Worm (Caenorhabditis elegans): Measurements from ENCODE around the gene mxl-3.

The mxl-3 gene

ce11 chrX:13328868-13329267, 21.7 kb downstream of the mxl-3 start (continued):
- peak; percentile 89 for TF ChIP-seq sma-9 (GFP tag; optimal IDR thresholded peaks at IDR 0.05)
- no peak for TF ChIP-seq sma-9 (tag; optimal IDR thresholded peaks at IDR 0.05)
- TF ChIP-seq ztf-1 (GFP tag; conservative IDR thresholded peaks at IDR 0.05) = no peak
- peak; percentile 83 for TF ChIP-seq nhr-25 (tag; optimal IDR thresholded peaks at IDR 0.05)
- TF ChIP-seq lin-13 (GFP tag; optimal IDR thresholded peaks at IDR 0.05) = peak; percentile 64
- peak; percentile 94 for TF ChIP-seq C34F6.9 (tag; optimal IDR thresholded peaks at IDR 0.05)
- peak; percentile 87 for TF ChIP-seq unc-55 (GFP tag; optimal IDR thresholded peaks at IDR 0.05)
- peak; percentile 99 for TF ChIP-seq fos-1 (tag; optimal IDR thresholded peaks at IDR 0.05)
- peak; percentile 58 for TF ChIP-seq gmeb-1 (tag; optimal IDR thresholded peaks at IDR 0.05)
- TF ChIP-seq sem-4 (tag; optimal IDR thresholded peaks at IDR 0.05) = peak; percentile 80
- no peak for TF ChIP-seq skn-1 (tag; optimal IDR thresholded peaks at IDR 0.05)
- TF ChIP-seq blmp-1 (tag; optimal IDR thresholded peaks at IDR 0.05; ENCODE audit: insufficient read depth) = peak; percentile 69
- TF ChIP-seq dmd-4 (tag; optimal IDR thresholded peaks at IDR 0.05) = no peak
- TF ChIP-seq mdl-1 (tag; optimal IDR thresholded peaks at IDR 0.05) = peak; percentile 20 to 76

DNA sequence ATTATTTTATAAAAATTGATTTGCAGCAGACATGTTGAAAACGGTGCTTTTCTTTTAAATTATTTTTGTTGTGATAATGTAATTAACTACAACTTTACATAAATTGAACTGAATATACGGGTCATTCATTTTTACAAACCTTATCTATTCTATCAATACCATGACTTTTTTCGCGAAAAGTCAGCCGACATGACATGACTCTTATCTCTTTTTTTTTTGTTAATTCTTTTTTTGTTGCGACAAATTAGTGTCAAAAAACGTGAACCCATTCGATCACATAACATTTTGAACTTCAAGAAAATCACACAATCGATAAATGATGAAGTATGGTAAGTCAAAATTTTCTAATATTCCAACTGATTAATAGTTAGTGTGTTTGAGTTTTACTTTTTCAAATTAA, 22.6 kb downstream of the mxl-3 start, which contains the start of gene sir-2.2:
Gene sir-2.2, plus strand, starts transcription at position 34 of the 400 bp plus-strand sequence.
- peak; percentile 43 for TF ChIP-seq nhr-21 (tag; optimal IDR thresholded peaks at IDR 0.05)
- TF ChIP-seq sma-9 (GFP tag; optimal IDR thresholded peaks at IDR 0.05) = peak; percentile 74
- TF ChIP-seq sma-9 (tag; optimal IDR thresholded peaks at IDR 0.05) = no peak
- TF ChIP-seq lsy-2 (tag; optimal IDR thresholded peaks at IDR 0.05) = no peak
- TF ChIP-seq skn-1 (tag; optimal IDR thresholded peaks at IDR 0.05) = no peak
- TF ChIP-seq ZK546.5 (tag; optimal IDR thresholded peaks at IDR 0.05) = no peak
- peak; percentile 84 for TF ChIP-seq fos-1 (tag; optimal IDR thresholded peaks at IDR 0.05)
- TF ChIP-seq lin-11 (tag; optimal IDR thresholded peaks at IDR 0.05) = no peak
- no peak for TF ChIP-seq unc-62 (GFP tag; optimal IDR thresholded peaks at IDR 0.05)
- TF ChIP-seq sma-3 (GFP tag; optimal IDR thresholded peaks at IDR 0.05) = peak; percentile 4
- peak; percentile 23 for TF ChIP-seq crh-2 (tag; optimal IDR thresholded peaks at IDR 0.05)
- no peak for TF ChIP-seq snpc-4 (tag; optimal IDR thresholded peaks at IDR 0.05)
- TF ChIP-seq zag-1 (tag; optimal IDR thresholded peaks at IDR 0.05) = no peak
- peak; percentile 19 for TF ChIP-seq F13H6.1 (tag; optimal IDR thresholded peaks at IDR 0.05)
- TF ChIP-seq nhr-25 (tag; optimal IDR thresholded peaks at IDR 0.05) = peak; percentile 39

- TF ChIP-seq C34F6.9 (tag; optimal IDR thresholded peaks at IDR 0.05) (no peak), peb-1 (tag; optimal IDR thresholded peaks at IDR 0.05) (no peak), nhr-129 (tag; optimal IDR thresholded peaks at IDR 0.05) (no peak), nhr-12 (tag; optimal IDR thresholded peaks at IDR 0.05) (no peak), alr-1 (tag; optimal IDR thresholded peaks at IDR 0.05) (no peak), blmp-1 (tag; optimal IDR thresholded peaks at IDR 0.05; ENCODE audit: insufficient read depth) (peak; percentile 67), F13H6.1 (tag; optimal IDR thresholded peaks at IDR 0.05) (no peak), unc-62 (GFP tag; optimal IDR thresholded peaks at IDR 0.05) (no peak), sma-9 (GFP tag; optimal IDR thresholded peaks at IDR 0.05) (peak; percentile 42), sma-9 (tag; optimal IDR thresholded peaks at IDR 0.05) (no peak), egl-27 (tag; optimal IDR thresholded peaks at IDR 0.05) (no peak), skn-1 (tag; optimal IDR thresholded peaks at IDR 0.05) (no peak), R02D3.7 (tag; optimal IDR thresholded peaks at IDR 0.05) (no peak), lin-39 (tag; optimal IDR thresholded peaks at IDR 0.05) (no peak), lin-11 (tag; optimal IDR thresholded peaks at IDR 0.05) (no peak), fos-1 (tag; optimal IDR thresholded peaks at IDR 0.05) (peak; percentile 58), ztf-1 (GFP tag; conservative IDR thresholded peaks at IDR 0.05) (no peak), ztf-4 (tag; optimal IDR thresholded peaks at IDR 0.05) (no peak), nhr-11 (tag; optimal IDR thresholded peaks at IDR 0.05) (no peak), mab-5 (tag; optimal IDR thresholded peaks at IDR 0.05) (peak; percentile 28), nhr-6 (tag; optimal IDR thresholded peaks at IDR 0.05) (no peak), snpc-4 (tag; optimal IDR thresholded peaks at IDR 0.05) (no peak), ceh-82 (tag; optimal IDR thresholded peaks at IDR 0.05) (no peak), ceh-16 (tag; optimal IDR thresholded peaks at IDR 0.05) (no peak), ama-1 (optimal IDR thresholded peaks at IDR 0.05) (no peak), mbf-1 (tag; optimal IDR thresholded peaks at IDR 0.05) (no peak), sma-3 (GFP tag; optimal IDR thresholded peaks at IDR 0.05) (peak; percentile 67), gmeb-1 (tag; optimal IDR thresholded peaks at IDR 0.05) (no peak), zag-1 (tag; optimal IDR thresholded peaks at IDR 0.05) (no peak), ztf-11 (tag; optimal IDR thresholded peaks at IDR 0.05) (no peak), nhr-25 (tag; optimal IDR thresholded peaks at IDR 0.05) (peak; percentile 81), sem-4 (tag; optimal IDR thresholded peaks at IDR 0.05) (no peak), dmd-4 (tag; optimal IDR thresholded peaks at IDR 0.05) (no peak), Y55F3AM.14 (GFP tag; optimal IDR thresholded peaks at IDR 0.05) (no peak), lsy-2 (tag; optimal IDR thresholded peaks at IDR 0.05) (peak in 1 of 2 experiments; percentile 14), aly-2 (tag; optimal IDR thresholded peaks at IDR 0.05) (no peak), elt-1 (tag; optimal IDR thresholded peaks at IDR 0.05) (no peak), unc-39 (tag; optimal IDR thresholded peaks at IDR 0.05) (no peak), nhr-10 (tag; optimal IDR thresholded peaks at IDR 0.05) (no peak), nhr-23 (tag; optimal IDR thresholded peaks at IDR 0.05) (no peak), nhr-77 (tag; optimal IDR thresholded peaks at IDR 0.05) (no peak), nhr-21 (tag; optimal IDR thresholded peaks at IDR 0.05) (peak; percentile 70), ZK546.5 (tag; optimal IDR thresholded peaks at IDR 0.05) (no peak), unc-55 (GFP tag; optimal IDR thresholded peaks at IDR 0.05) (no peak), mdl-1 (tag; optimal IDR thresholded peaks at IDR 0.05) (no peak), crh-2 (tag; optimal IDR thresholded peaks at IDR 0.05) (no peak)
Observed at ce11 chrX:13325039-13325438, 25.6 kb downstream of the mxl-3 start.
